Fruit fly (Drosophila melanogaster): ENCODE data around the gene emc.

The emc gene

dm6 chr3L:791251-791991, 42.2 kb downstream of the emc start (continued):
- peak; percentile 63 for TF ChIP-seq CG1529 (GFP tag; optimal IDR thresholded peaks at IDR 0.05)
- no peak for TF ChIP-seq ab (GFP tag; optimal IDR thresholded peaks at IDR 0.05)
- TF ChIP-seq Sox102F (GFP tag; optimal IDR thresholded peaks at IDR 0.05): peak; percentile 75
- TF ChIP-seq CG14965 (GFP tag; optimal IDR thresholded peaks at IDR 0.05; ENCODE audit: borderline replicate concordance): no peak
- peak; percentile 44 for TF ChIP-seq tin (GFP tag; optimal IDR thresholded peaks at IDR 0.05)
- no peak for TF ChIP-seq hbn (GFP tag; IDR thresholded peaks at IDR 0.05; ENCODE audit: partially characterized antibody)
- peak; percentile 56; the same call in 1 of the 2 replicates for TF ChIP-seq sisA (GFP tag; IDR thresholded peaks at IDR 0.05)
- TF ChIP-seq YL-1 (GFP tag; optimal IDR thresholded peaks at IDR 0.05): no peak
- no peak for TF ChIP-seq Rx (GFP tag; IDR thresholded peaks at IDR 0.05)
- peak; percentile 34; the same call in 1 of the 2 replicates for TF ChIP-seq Oaz (GFP tag; IDR thresholded peaks at IDR 0.05)
- peak; percentile 35 for TF ChIP-seq CG10366 (GFP tag; IDR thresholded peaks at IDR 0.05)
- peak; percentile 53 for TF ChIP-seq esg (GFP tag; conservative IDR thresholded peaks at IDR 0.05)
- TF ChIP-seq CG2129 (GFP tag; IDR thresholded peaks at IDR 0.05; ENCODE audit: partially characterized antibody): no peak
- peak; percentile 57; the same call in 1 of the 3 replicates for TF ChIP-seq CG11093 (GFP tag; IDR thresholded peaks at IDR 0.05)
- 0 out of 2 replicates have a peak, but pooled peaks have one; percentile 19 for TF ChIP-seq ssp (GFP tag; IDR thresholded peaks at IDR 0.05)
- 0 out of 2 replicates have a peak, but pooled peaks have one; percentile 31 for TF ChIP-seq CG4404 (GFP tag; IDR thresholded peaks at IDR 0.05)
- no peak for TF ChIP-seq exex (tag; optimal IDR thresholded peaks at IDR 0.05)
- TF ChIP-seq da (GFP tag; optimal IDR thresholded peaks at IDR 0.05): no peak
- peak; percentile 95 for TF ChIP-seq CG8281 (tag; optimal IDR thresholded peaks at IDR 0.05)
- peak; percentile 70 for TF ChIP-seq CG12391 (tag; optimal IDR thresholded peaks at IDR 0.05)
- TF ChIP-seq Hr78 (GFP tag; optimal IDR thresholded peaks at IDR 0.05): peak in 1 of 2 experiments; percentile 66
- no peak; the same call in 1 of the 2 replicates for TF ChIP-seq CG43689 (GFP tag; IDR thresholded peaks at IDR 0.05)
- TF ChIP-seq Sry-δ (GFP tag; optimal IDR thresholded peaks at IDR 0.05): no peak
- TF ChIP-seq NC2β (GFP tag; optimal IDR thresholded peaks at IDR 0.05): peak; percentile 41
- peak; percentile 41 for TF ChIP-seq CG7271 (tag; optimal IDR thresholded peaks at IDR 0.05)
- TF ChIP-seq CG18262 (tag; optimal IDR thresholded peaks at IDR 0.05): peak; percentile 81
- TF ChIP-seq CG6765 (GFP tag; optimal IDR thresholded peaks at IDR 0.05): peak; percentile 24
- peak; percentile 28 for TF ChIP-seq CG6654 (GFP tag; optimal IDR thresholded peaks at IDR 0.05)
- peak; percentile 67 for TF ChIP-seq knrl (GFP tag; IDR thresholded peaks at IDR 0.05; ENCODE audit: partially characterized antibody)
- no peak for TF ChIP-seq Mad (GFP tag; optimal IDR thresholded peaks at IDR 0.05)
- TF ChIP-seq Neu2 (GFP tag; optimal IDR thresholded peaks at IDR 0.05; ENCODE audit: borderline replicate concordance): no peak
- TF ChIP-seq H15 (GFP tag; IDR thresholded peaks at IDR 0.05): 0 out of 3 replicates have a peak, but pooled peaks have one; percentile 27
- TF ChIP-seq rib (GFP tag; IDR thresholded peaks at IDR 0.05): no peak
- no peak for TF ChIP-seq Dbx (GFP tag; IDR thresholded peaks at IDR 0.05)
- 0 out of 3 replicates have a peak, but pooled peaks have one; percentile 16 for TF ChIP-seq Doc3 (GFP tag; IDR thresholded peaks at IDR 0.05; ENCODE audit: partially characterized antibody)
- TF ChIP-seq Optix (GFP tag; IDR thresholded peaks at IDR 0.05): peak; percentile 57; the same call in 2 of the 3 replicates
- TF ChIP-seq btn (GFP tag; optimal IDR thresholded peaks at IDR 0.05): no peak
- TF ChIP-seq fd96Cb (tag; optimal IDR thresholded peaks at IDR 0.05): peak; percentile 61
- no peak for TF ChIP-seq Dfd (GFP tag; optimal IDR thresholded peaks at IDR 0.05)
- peak; percentile 44 for TF ChIP-seq Vsx1 (GFP tag; optimal IDR thresholded peaks at IDR 0.05)
- TF ChIP-seq HHEX (GFP tag; optimal IDR thresholded peaks at IDR 0.05): peak; percentile 51
- peak; percentile 59; the same call in 1 of the 2 replicates for TF ChIP-seq CG13287 (GFP tag; IDR thresholded peaks at IDR 0.05; ENCODE audit: partially characterized antibody)
- TF ChIP-seq bigmax (GFP tag; optimal IDR thresholded peaks at IDR 0.05): no peak
- TF ChIP-seq CG30403 (GFP tag; optimal IDR thresholded peaks at IDR 0.05): peak; percentile 60
- TF ChIP-seq CG7786 (GFP tag; optimal IDR thresholded peaks at IDR 0.05): no peak
- no peak for TF ChIP-seq fd102C (GFP tag; optimal IDR thresholded peaks at IDR 0.05)
- TF ChIP-seq CG17186 (GFP tag; optimal IDR thresholded peaks at IDR 0.05): no peak
- TF ChIP-seq Bdp1 (GFP tag; optimal IDR thresholded peaks at IDR 0.05): no peak
